Fruit fly (Drosophila melanogaster) whole organism, embryonic: Measurements from ENCODE around the gene Vav.
A peak's percentile ranks its signal among the peaks of the same experiment; 100 is the strongest.

ENCODE experiments used
- B-H2 ChIP-seq: fragments of 200-800 bp; sonication (Bioruptor generic); optimal IDR thresholded peaks from 2 replicates; lab custom pipeline; 2018; ENCODE audit warnings: missing biosample characterization, mild to moderate bottlenecking, missing genetic modification characterization
- BtbVII ChIP-seq: fragments of 200-800 bp; sonication (Bioruptor generic); optimal IDR thresholded peaks from 3 replicates; lab custom pipeline; 2017; ENCODE audit warnings: missing biosample characterization, mild to moderate bottlenecking, missing genetic modification characterization
- CG10321 ChIP-seq: fragments of 200-800 bp; sonication (Bioruptor generic); IDR thresholded peaks from 2 replicates; pipeline ENCODE4 v1.3.6; 2022; ENCODE audit warnings: missing biosample characterization, missing genetic modification characterization
- CG10366 ChIP-seq: fragments of 200-800 bp; sonication (Bioruptor generic); IDR thresholded peaks from 2 replicates; pipeline ENCODE4 v1.3.6; 2022; ENCODE audit warnings: missing biosample characterization, missing genetic modification characterization
- CG10431 ChIP-seq: fragments of 200-800 bp; sonication (Bioruptor generic); optimal IDR thresholded peaks from 3 replicates; lab custom pipeline; 2018; ENCODE audit warnings: missing biosample characterization, mild to moderate bottlenecking, missing genetic modification characterization
- CG11085 ChIP-seq: fragments of 200-800 bp; sonication (Bioruptor generic); IDR thresholded peaks from 2 replicates; pipeline ENCODE4 v1.3.6; 2022; ENCODE audit warnings: missing biosample characterization, missing genetic modification characterization
- CG11723 ChIP-seq: fragments of 200-800 bp; sonication (Bioruptor generic); optimal IDR thresholded peaks from 2 replicates; lab custom pipeline; 2017; ENCODE audit warnings: missing biosample characterization, mild to moderate bottlenecking, missing genetic modification characterization
- CG13296 ChIP-seq: fragments of 200-800 bp; sonication (Bioruptor generic); optimal IDR thresholded peaks from 3 replicates; lab custom pipeline; 2018; ENCODE audit warnings: missing biosample characterization, mild to moderate bottlenecking, missing genetic modification characterization
- CG15479 ChIP-seq: fragments of 200-800 bp; sonication (Bioruptor generic); optimal IDR thresholded peaks from 3 replicates; lab custom pipeline; 2019; ENCODE audit warnings: missing biosample characterization, mild to moderate bottlenecking, missing genetic modification characterization, moderate library complexity
- CG3281 ChIP-seq: fragments of 200-800 bp; sonication (Bioruptor generic); optimal IDR thresholded peaks from 3 replicates; lab custom pipeline; 2017; ENCODE audit warnings: missing biosample characterization, mild to moderate bottlenecking, missing genetic modification characterization
- CG34376 ChIP-seq: fragments of 200-800 bp; sonication (Bioruptor generic); optimal IDR thresholded peaks from 2 replicates; lab custom pipeline; 2018; ENCODE audit warnings: missing biosample characterization, mild to moderate bottlenecking, missing genetic modification characterization
- CG34422 ChIP-seq: fragments of 200-800 bp; sonication (Bioruptor generic); IDR thresholded peaks from 3 replicates; pipeline ENCODE4 v1.3.6; 2022; ENCODE audit warnings: missing biosample characterization, missing genetic modification characterization
- CG4424 ChIP-seq: fragments of 200-800 bp; sonication (Bioruptor generic); optimal IDR thresholded peaks from 3 replicates; lab custom pipeline; 2016; ENCODE audit warnings: missing biosample characterization, missing genetic modification characterization
- CG7928 ChIP-seq: fragments of 200-800 bp; sonication (Bioruptor generic); optimal IDR thresholded peaks from 2 replicates; lab custom pipeline; 2017; ENCODE audit warnings: missing biosample characterization, mild to moderate bottlenecking, missing genetic modification characterization
- CG8765 ChIP-seq: fragments of 200-800 bp; sonication (Bioruptor generic); IDR thresholded peaks from 2 replicates; pipeline ENCODE4 v1.3.6; 2022; ENCODE audit warnings: missing biosample characterization, missing genetic modification characterization
- CG9727 ChIP-seq: fragments of 200-800 bp; sonication (Bioruptor generic); optimal IDR thresholded peaks from 3 replicates; lab custom pipeline; 2017; ENCODE audit warnings: missing biosample characterization, mild to moderate bottlenecking, missing genetic modification characterization
- CG9876 ChIP-seq: fragments of 200-800 bp; sonication (Bioruptor generic); optimal IDR thresholded peaks from 2 replicates; lab custom pipeline; 2016; ENCODE audit warnings: missing biosample characterization, missing genetic modification characterization
- CG9932 ChIP-seq: fragments of 200-800 bp; sonication (Bioruptor generic); IDR thresholded peaks from 2 replicates; pipeline ENCODE4 v1.3.6; 2022; ENCODE audit warnings: missing biosample characterization, missing genetic modification characterization
- Dref ChIP-seq: fragments of 200-800 bp; sonication (Bioruptor generic); IDR thresholded peaks from 2 replicates; pipeline ENCODE4 v1.3.6; 2022; ENCODE audit warnings: missing biosample characterization, missing genetic modification characterization
- Drgx ChIP-seq: fragments of 200-800 bp; sonication (Bioruptor generic); IDR thresholded peaks from 2 replicates; pipeline ENCODE4 v1.3.6; 2022; ENCODE audit warnings: missing biosample characterization, missing genetic modification characterization
- Elba2 ChIP-seq: fragments of 200-800 bp; sonication (Bioruptor generic); optimal IDR thresholded peaks from 3 replicates; lab custom pipeline; 2016; ENCODE audit warnings: missing biosample characterization, missing genetic modification characterization
- Ets97D ChIP-seq: fragments of 200-800 bp; sonication (Bioruptor generic); optimal IDR thresholded peaks from 3 replicates; lab custom pipeline; 2016; ENCODE audit warnings: missing biosample characterization, missing genetic modification characterization
- H2.0 ChIP-seq: fragments of 200-800 bp; sonication (Bioruptor generic); IDR thresholded peaks from 2 replicates; pipeline ENCODE4 v1.3.6; 2022; ENCODE audit warnings: missing biosample characterization, missing genetic modification characterization
- HHEX ChIP-seq: fragments of 200-800 bp; sonication (Bioruptor generic); optimal IDR thresholded peaks from 3 replicates; lab custom pipeline; 2017; ENCODE audit warnings: missing biosample characterization, mild to moderate bottlenecking, missing genetic modification characterization, missing genetic modification reagents
- HLH54F ChIP-seq: fragments of 200-800 bp; sonication (Bioruptor generic); optimal IDR thresholded peaks from 3 replicates; lab custom pipeline; 2016; ENCODE audit warnings: missing biosample characterization, missing genetic modification characterization
- Max ChIP-seq: fragments of 200-800 bp; sonication (Bioruptor generic); optimal IDR thresholded peaks from 2 replicates; lab custom pipeline; 2016; ENCODE audit warnings: missing biosample characterization, mild to moderate bottlenecking, missing genetic modification characterization
- NFAT ChIP-seq: fragments of 200-800 bp; sonication (Bioruptor generic); IDR thresholded peaks from 2 replicates; pipeline ENCODE4 v1.3.6; 2022; ENCODE audit warnings: missing biosample characterization, missing genetic modification characterization
- Pdp1 ChIP-seq, 2 experiments: fragments of 200-800 bp; sonication (Bioruptor generic); optimal IDR thresholded peaks; 3 replicates each; lab custom pipeline; 2016; ENCODE audit warnings: missing biosample characterization in 2 of 2, missing genetic modification characterization in 2 of 2, mild to moderate bottlenecking in 1 of 2, moderate library complexity in 1 of 2
- Poxn ChIP-seq: fragments of 200-800 bp; sonication (Bioruptor generic); IDR thresholded peaks from 2 replicates; pipeline ENCODE4 v1.3.6; 2022; ENCODE audit warnings: missing biosample characterization, missing genetic modification characterization
- Rfx ChIP-seq: fragments of 200-800 bp; sonication (Bioruptor generic); IDR thresholded peaks from 2 replicates; pipeline ENCODE4 v1.3.6; 2022; ENCODE audit warnings: missing biosample characterization, missing genetic modification characterization
- ash1 ChIP-seq: fragments of 200-800 bp; sonication (Bioruptor generic); optimal IDR thresholded peaks from 2 replicates; lab custom pipeline; 2018; ENCODE audit warnings: missing biosample characterization, mild to moderate bottlenecking, missing genetic modification characterization
- bbx ChIP-seq: fragments of 200-800 bp; sonication (Bioruptor generic); IDR thresholded peaks from 2 replicates; pipeline ENCODE4 v1.3.6; 2022; ENCODE audit warnings: missing biosample characterization, missing genetic modification characterization; ENCODE audit not compliant: partially characterized antibody
- crc ChIP-seq: fragments of 200-800 bp; sonication (Bioruptor generic); optimal IDR thresholded peaks from 2 replicates; lab custom pipeline; 2016; ENCODE audit warnings: missing biosample characterization, missing genetic modification characterization
- da ChIP-seq: fragments of 200-800 bp; sonication (Bioruptor generic); optimal IDR thresholded peaks from 2 replicates; lab custom pipeline; 2016; ENCODE audit warnings: missing biosample characterization, missing genetic modification characterization
- disco-r ChIP-seq: fragments of 200-800 bp; sonication (Bioruptor generic); optimal IDR thresholded peaks from 2 replicates; lab custom pipeline; 2016; ENCODE audit warnings: missing biosample characterization, missing genetic modification characterization
- dpn ChIP-seq, 2 experiments: fragments of 200-800 bp; sonication (Bioruptor generic); optimal IDR thresholded peaks; 3 replicates each; lab custom pipeline; 2016; ENCODE audit warnings: missing biosample characterization in 2 of 2, missing genetic modification characterization in 2 of 2
- en ChIP-seq: fragments of 200-800 bp; sonication (Bioruptor generic); optimal IDR thresholded peaks from 2 replicates; lab custom pipeline; 2016; ENCODE audit warnings: missing biosample characterization, missing genetic modification characterization
- ewg ChIP-seq: fragments of 200-800 bp; sonication (Bioruptor generic); optimal IDR thresholded peaks from 3 replicates; lab custom pipeline; 2017; ENCODE audit warnings: mild to moderate bottlenecking, missing biosample characterization, missing genetic modification reagents, missing genetic modification characterization
- fru ChIP-seq: fragments of >200 bp; optimal IDR thresholded peaks from 2 replicates; lab custom pipeline; 2017
- gem ChIP-seq: fragments of 200-800 bp; sonication (Bioruptor generic); optimal IDR thresholded peaks from 2 replicates; lab custom pipeline; 2019; ENCODE audit warnings: missing biosample characterization, mild to moderate bottlenecking, missing genetic modification characterization, moderate library complexity
- ham ChIP-seq: fragments of 200-800 bp; sonication (Bioruptor generic); IDR thresholded peaks from 2 replicates; pipeline ENCODE4 v1.3.6; 2022; ENCODE audit warnings: missing biosample characterization, missing genetic modification characterization
- jigr1 ChIP-seq: fragments of 200-800 bp; sonication (Bioruptor generic); IDR thresholded peaks from 3 replicates; pipeline ENCODE4 v1.3.6; 2022; ENCODE audit warnings: missing biosample characterization, missing genetic modification characterization
- lab ChIP-seq: fragments of 200-800 bp; sonication (Bioruptor generic); optimal IDR thresholded peaks from 3 replicates; lab custom pipeline; 2017; ENCODE audit warnings: missing biosample characterization, missing genetic modification characterization, mild to moderate bottlenecking, moderate library complexity, missing genetic modification reagents
- nerfin-2 ChIP-seq: fragments of 200-800 bp; sonication (Bioruptor generic); IDR thresholded peaks from 2 replicates; pipeline ENCODE4 v1.3.6; 2022; ENCODE audit warnings: missing biosample characterization, missing genetic modification characterization; ENCODE audit not compliant: partially characterized antibody
- otp ChIP-seq: fragments of 200-800 bp; sonication (Bioruptor generic); IDR thresholded peaks from 3 replicates; pipeline ENCODE4, ENCODE4 v1.3.6; 2022; ENCODE audit warnings: missing biosample characterization, missing genetic modification characterization
- pros ChIP-seq: fragments of 200-800 bp; sonication (Bioruptor generic); optimal IDR thresholded peaks from 3 replicates; lab custom pipeline; 2019; ENCODE audit warnings: missing biosample characterization, mild to moderate bottlenecking, missing genetic modification characterization, moderate library complexity
- sens-2 ChIP-seq: fragments of 200-800 bp; sonication (Bioruptor generic); IDR thresholded peaks from 2 replicates; pipeline ENCODE4 v1.3.6; 2022; ENCODE audit warnings: missing biosample characterization, missing genetic modification characterization
- sob ChIP-seq: fragments of 200-800 bp; sonication (Bioruptor generic); IDR thresholded peaks from 2 replicates; pipeline ENCODE4 v1.3.6; 2022; ENCODE audit warnings: missing biosample characterization, missing genetic modification characterization
- sqz ChIP-seq: fragments of 200-800 bp; sonication (Bioruptor generic); optimal IDR thresholded peaks from 3 replicates; lab custom pipeline; 2018; ENCODE audit warnings: missing biosample characterization, mild to moderate bottlenecking, missing genetic modification characterization
- toy ChIP-seq: fragments of 200-800 bp; sonication (Bioruptor generic); IDR thresholded peaks from 2 replicates; pipeline ENCODE4 v1.3.6; 2022; ENCODE audit warnings: missing biosample characterization, missing genetic modification characterization
- yki ChIP-seq: fragments of >200 bp; optimal IDR thresholded peaks from 3 replicates; lab custom pipeline; 2018

The Vav gene

DNA sequence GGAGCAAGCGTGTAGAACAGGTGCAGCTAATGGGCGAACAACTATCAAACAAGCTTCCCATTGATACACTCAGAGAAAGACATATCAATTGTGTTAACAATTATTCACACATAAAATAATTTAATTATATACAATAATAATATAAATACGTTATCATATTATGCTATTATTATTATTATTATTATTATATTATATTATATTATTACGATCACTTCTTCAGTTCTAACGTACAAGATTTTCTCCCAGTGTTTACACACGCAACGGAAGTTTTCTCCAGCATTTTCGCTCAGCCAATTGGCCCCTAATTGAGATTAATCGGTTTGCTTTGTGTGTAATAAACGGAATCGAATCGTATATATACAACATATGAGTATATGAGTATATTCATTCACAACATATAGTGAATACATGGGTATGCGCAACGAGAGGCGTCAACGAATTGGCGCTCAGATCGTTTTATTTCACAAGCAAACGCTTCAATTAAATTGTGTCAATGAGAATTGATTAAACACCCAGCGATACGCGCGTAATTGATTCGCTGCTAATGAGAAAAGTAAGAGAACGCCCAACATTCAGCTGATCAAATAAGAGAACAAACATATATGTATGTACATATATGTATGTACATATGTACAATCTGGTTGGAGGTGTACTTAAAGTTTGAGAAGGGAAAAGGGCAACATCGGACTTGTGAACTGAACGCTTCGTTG, 55.6 kb downstream of the Vav start (continued):
- TF ChIP-seq Rfx (GFP tag; lab: Robert Waterston, UW) (peak; percentile 53), ash1 (GFP tag; lab: Kevin White, UChicago) (no peak), HHEX (GFP tag; lab: Kevin White, UChicago) (peak; percentile 56), dpn (GFP tag; optimal IDR thresholded peaks at IDR 0.05; lab: Kevin White, UChicago) (peak in 1 of 2 experiments; percentile 48), Pdp1 (GFP tag; optimal IDR thresholded peaks at IDR 0.05; lab: Kevin White, UChicago) (peak in 1 of 2 experiments; percentile 2), H2.0 (peak; percentile 34; the same call in 1 of the 2 replicates), jigr1 (no peak), Elba2 (no peak), yki (lab: Kevin White, UChicago) (no peak), CG9876 (GFP tag; lab: Kevin White, UChicago) (no peak), Ets97D (GFP tag; lab: Kevin White, UChicago) (no peak), CG11723 (GFP tag; lab: Kevin White, UChicago) (no peak), CG7928 (GFP tag; lab: Kevin White, UChicago) (no peak), da (GFP tag; lab: Kevin White, UChicago) (no peak), CG13296 (GFP tag; lab: Kevin White, UChicago) (peak; percentile 61), crc (no peak), CG11085 (no peak), ham (no peak), gem (tag; lab: Kevin White, UChicago) (peak; percentile 85), Max (GFP tag; lab: Kevin White, UChicago) (peak; percentile 16), pros (GFP tag; lab: Kevin White, UChicago) (no peak), fru (lab: Kevin White, UChicago) (no peak), toy (GFP tag; lab: Robert Waterston, UW) (no peak), otp (GFP tag; lab: Robert Waterston, UW) (no peak), en (GFP tag; lab: Kevin White, UChicago) (no peak), lab (peak; percentile 77), disco-r (GFP tag; lab: Kevin White, UChicago) (no peak), sens-2 (GFP tag; lab: Robert Waterston, UW) (no peak), NFAT (GFP tag; lab: Robert Waterston, UW) (no peak), sob (GFP tag; lab: Robert Waterston, UW) (peak; percentile 64), CG10366 (GFP tag; lab: Robert Waterston, UW) (peak; percentile 27; the same call in 1 of the 2 replicates), CG10321 (GFP tag; lab: Robert Waterston, UW) (no peak), CG15479 (GFP tag; lab: Kevin White, UChicago) (no peak), bbx (GFP tag; lab: Robert Waterston, UW) (no peak), CG10431 (GFP tag; lab: Kevin White, UChicago) (no peak), Dref (GFP tag; lab: Robert Waterston, UW) (no peak), Drgx (GFP tag; lab: Robert Waterston, UW) (0 out of 2 replicates have a peak, but pooled peaks have one; percentile 10), CG34422 (GFP tag; lab: Robert Waterston, UW) (0 out of 3 replicates have a peak, but pooled peaks have one; percentile 24), CG9932 (peak; percentile 48), CG4424 (GFP tag; lab: Kevin White, UChicago) (peak; percentile 36), CG3281 (peak; percentile 74), CG8765 (GFP tag; lab: Robert Waterston, UW) (no peak), B-H2 (GFP tag; lab: Kevin White, UChicago) (peak; percentile 22), sqz (GFP tag; lab: Kevin White, UChicago) (no peak), nerfin-2 (GFP tag; lab: Robert Waterston, UW) (no peak), CG9727 (GFP tag; lab: Kevin White, UChicago) (peak; percentile 70), CG34376 (GFP tag; lab: Kevin White, UChicago) (peak; percentile 57), HLH54F (GFP tag; lab: Kevin White, UChicago) (no peak), Poxn (GFP tag; lab: Robert Waterston, UW) (no peak), ewg (GFP tag; lab: Kevin White, UChicago) (peak; percentile 12), BtbVII (GFP tag; lab: Kevin White, UChicago) (peak; percentile 54)
